Fruit fly (Drosophila melanogaster) whole organism, embryonic: ENCODE results near the gene CG32720.

ENCODE experiments used
- Ada2b ChIP-seq: fragments of 200-800 bp; sonication (Bioruptor generic); IDR thresholded peaks from 2 replicates; pipeline ENCODE4 v1.3.6; 2022; ENCODE audit warnings: missing biosample characterization, missing genetic modification characterization
- Adf1 ChIP-seq: fragments of 200-800 bp; sonication (Bioruptor generic); IDR thresholded peaks from 2 replicates; pipeline ENCODE4 v1.3.6; 2022; ENCODE audit warnings: missing biosample characterization, missing genetic modification characterization
- Bdp1 ChIP-seq: fragments of 200-800 bp; sonication (Bioruptor generic); optimal IDR thresholded peaks from 3 replicates; lab custom pipeline; 2016; ENCODE audit warnings: missing biosample characterization, missing genetic modification characterization
- CG10979 ChIP-seq: fragments of 200-800 bp; sonication (Bioruptor generic); optimal IDR thresholded peaks from 2 replicates; lab custom pipeline; 2018; ENCODE audit warnings: missing biosample characterization, mild to moderate bottlenecking, missing genetic modification characterization, moderate library complexity
- CG12659 ChIP-seq: fragments of 200-800 bp; sonication (Bioruptor generic); optimal IDR thresholded peaks from 3 replicates; lab custom pipeline; 2017; ENCODE audit warnings: mild to moderate bottlenecking, missing biosample characterization, missing genetic modification reagents, missing genetic modification characterization
- CG14014 ChIP-seq: fragments of 200-800 bp; sonication (Bioruptor generic); IDR thresholded peaks from 2 replicates; pipeline ENCODE4 v1.3.6; 2022; ENCODE audit warnings: missing biosample characterization, missing genetic modification characterization
- CG17385 ChIP-seq: fragments of 200-800 bp; sonication (Bioruptor generic); optimal IDR thresholded peaks from 3 replicates; lab custom pipeline; 2018; ENCODE audit warnings: missing biosample characterization, mild to moderate bottlenecking, missing genetic modification characterization
- CG17912 ChIP-seq: fragments of 200-800 bp; sonication (Bioruptor generic); optimal IDR thresholded peaks from 2 replicates; lab custom pipeline; 2018; ENCODE audit warnings: missing biosample characterization, mild to moderate bottlenecking, missing genetic modification characterization
- CG30403 ChIP-seq: fragments of 200-800 bp; sonication (Bioruptor generic); optimal IDR thresholded peaks from 3 replicates; lab custom pipeline; 2016; ENCODE audit warnings: missing biosample characterization, missing genetic modification characterization
- CG4360 ChIP-seq: fragments of 200-800 bp; sonication (Bioruptor generic); IDR thresholded peaks from 2 replicates; pipeline ENCODE4 v1.3.6; 2022; ENCODE audit warnings: missing biosample characterization, missing genetic modification characterization
- CG4707 ChIP-seq: fragments of 200-800 bp; sonication (Bioruptor generic); optimal IDR thresholded peaks from 2 replicates; lab custom pipeline; 2018; ENCODE audit warnings: missing biosample characterization, mild to moderate bottlenecking, missing genetic modification characterization, moderate library complexity
- CG4730 ChIP-seq: fragments of 200-800 bp; sonication (Bioruptor generic); IDR thresholded peaks from 2 replicates; pipeline ENCODE4 v1.3.6; 2022; ENCODE audit warnings: missing biosample characterization, missing genetic modification characterization
- CG5180 ChIP-seq: fragments of 200-800 bp; sonication (Bioruptor generic); optimal IDR thresholded peaks from 3 replicates; lab custom pipeline; 2017; ENCODE audit warnings: missing biosample characterization, missing genetic modification characterization, mild to moderate bottlenecking, moderate library complexity, missing genetic modification reagents
- CG6654 ChIP-seq: fragments of 200-800 bp; sonication (Bioruptor generic); optimal IDR thresholded peaks from 2 replicates; lab custom pipeline; 2017; ENCODE audit warnings: missing biosample characterization, mild to moderate bottlenecking, missing genetic modification characterization
- CG7786 ChIP-seq: fragments of 200-800 bp; sonication (Bioruptor generic); optimal IDR thresholded peaks from 2 replicates; lab custom pipeline; 2016; ENCODE audit warnings: missing biosample characterization, missing genetic modification characterization
- CG8388 ChIP-seq: fragments of 200-800 bp; sonication (Bioruptor generic); optimal IDR thresholded peaks from 2 replicates; lab custom pipeline; 2019; ENCODE audit warnings: missing biosample characterization, mild to moderate bottlenecking, missing genetic modification characterization, moderate library complexity
- CG9876 ChIP-seq: fragments of 200-800 bp; sonication (Bioruptor generic); optimal IDR thresholded peaks from 2 replicates; lab custom pipeline; 2016; ENCODE audit warnings: missing biosample characterization, missing genetic modification characterization
- Chrac-16 ChIP-seq: fragments of 200-800 bp; sonication (Bioruptor generic); optimal IDR thresholded peaks from 3 replicates; lab custom pipeline; 2016; ENCODE audit warnings: missing biosample characterization, missing genetic modification characterization
- CrebB ChIP-seq: fragments of 200-800 bp; sonication (Bioruptor generic); optimal IDR thresholded peaks from 3 replicates; lab custom pipeline; 2018; ENCODE audit warnings: missing biosample characterization, mild to moderate bottlenecking, missing genetic modification characterization
- Dad ChIP-seq: fragments of 200-800 bp; sonication (Bioruptor generic); optimal IDR thresholded peaks from 3 replicates; lab custom pipeline; 2016; ENCODE audit warnings: missing biosample characterization, missing genetic modification characterization
- Ets65A ChIP-seq: fragments of 200-800 bp; sonication (Bioruptor generic); peaks from one replicate; lab custom pipeline; 2016; ENCODE audit warnings: missing biosample characterization, missing genetic modification characterization
- Hand ChIP-seq: fragments of 200-800 bp; sonication (Bioruptor generic); optimal IDR thresholded peaks from 2 replicates; lab custom pipeline; 2017; ENCODE audit warnings: mild to moderate bottlenecking, missing biosample characterization, missing genetic modification reagents, missing genetic modification characterization
- Jarid2 ChIP-seq: fragments of 200-800 bp; sonication (Bioruptor generic); optimal IDR thresholded peaks from 3 replicates; lab custom pipeline; 2017; ENCODE audit warnings: mild to moderate bottlenecking, missing biosample characterization, missing genetic modification reagents, missing genetic modification characterization
- Kr ChIP-seq: fragments of 200-800 bp; sonication (Bioruptor generic); optimal IDR thresholded peaks from 2 replicates; lab custom pipeline; 2017; ENCODE audit warnings: missing biosample characterization, mild to moderate bottlenecking, missing genetic modification characterization
- MTF-1 ChIP-seq: fragments of 200-800 bp; sonication (Bioruptor generic); optimal IDR thresholded peaks from 2 replicates; lab custom pipeline; 2018; ENCODE audit warnings: missing biosample characterization, mild to moderate bottlenecking, missing genetic modification characterization, borderline replicate concordance
- Med ChIP-seq: fragments of 200-800 bp; sonication (Bioruptor generic); peaks from one replicate; lab custom pipeline; 2016; ENCODE audit warnings: missing biosample characterization, missing genetic modification characterization, mild to moderate bottlenecking, inconsistent platforms, moderate library complexity
- Ravus ChIP-seq: fragments of 200-800 bp; sonication (Bioruptor generic); IDR thresholded peaks from 2 replicates; pipeline ENCODE4 v1.3.6; 2022; ENCODE audit warnings: missing biosample characterization, missing genetic modification characterization
- Spps ChIP-seq: fragments of 200-800 bp; sonication (Bioruptor generic); optimal IDR thresholded peaks from 2 replicates; lab custom pipeline; 2018; ENCODE audit warnings: missing biosample characterization, mild to moderate bottlenecking, missing genetic modification characterization
- ab ChIP-seq: fragments of 200-800 bp; sonication (Bioruptor generic); optimal IDR thresholded peaks from 2 replicates; lab custom pipeline; 2016; ENCODE audit warnings: missing biosample characterization, missing genetic modification characterization
- abd-A ChIP-seq: fragments of 200-800 bp; sonication (Bioruptor generic); optimal IDR thresholded peaks from 3 replicates; lab custom pipeline; 2019; ENCODE audit warnings: missing biosample characterization, mild to moderate bottlenecking, missing genetic modification characterization, moderate library complexity
- ato ChIP-seq: fragments of 200-800 bp; sonication (Bioruptor generic); IDR thresholded peaks from 2 replicates; pipeline ENCODE4 v1.3.6; 2022; ENCODE audit warnings: missing biosample characterization, missing genetic modification characterization; ENCODE audit not compliant: partially characterized antibody
- bsh ChIP-seq, 2 experiments: fragments of 200-800 bp; sonication (Bioruptor generic); optimal IDR thresholded peaks; 2 replicates each; lab custom pipeline; 2017 to 2018; ENCODE audit warnings: mild to moderate bottlenecking in 2 of 2, missing biosample characterization in 2 of 2, missing genetic modification characterization in 2 of 2, moderate library complexity in 1 of 2
- btn ChIP-seq: fragments of 200-800 bp; sonication (Bioruptor generic); optimal IDR thresholded peaks from 2 replicates; lab custom pipeline; 2016; ENCODE audit warnings: missing biosample characterization, missing genetic modification characterization
- croc ChIP-seq: fragments of 200-800 bp; sonication (Bioruptor generic); conservative IDR thresholded peaks from 3 replicates; pipeline ENCODE4 v1.3.6; 2022; ENCODE audit warnings: missing biosample characterization, missing genetic modification characterization
- cwo ChIP-seq: fragments of 200-800 bp; sonication (Bioruptor generic); optimal IDR thresholded peaks from 3 replicates; lab custom pipeline; 2017; ENCODE audit warnings: missing biosample characterization, missing genetic modification characterization, mild to moderate bottlenecking, moderate library complexity, missing genetic modification reagents
- dpn ChIP-seq, 2 experiments: fragments of 200-800 bp; sonication (Bioruptor generic); optimal IDR thresholded peaks; 3 replicates each; lab custom pipeline; 2016; ENCODE audit warnings: missing biosample characterization in 2 of 2, missing genetic modification characterization in 2 of 2
- en ChIP-seq: fragments of 200-800 bp; sonication (Bioruptor generic); optimal IDR thresholded peaks from 2 replicates; lab custom pipeline; 2016; ENCODE audit warnings: missing biosample characterization, missing genetic modification characterization
- fd102C ChIP-seq: fragments of 200-800 bp; sonication (Bioruptor generic); optimal IDR thresholded peaks from 2 replicates; lab custom pipeline; 2018; ENCODE audit warnings: missing biosample characterization, mild to moderate bottlenecking, missing genetic modification characterization, moderate library complexity
- fd3F ChIP-seq: fragments of 200-800 bp; sonication (Bioruptor generic); optimal IDR thresholded peaks from 2 replicates; lab custom pipeline; 2018; ENCODE audit warnings: missing biosample characterization, mild to moderate bottlenecking, missing genetic modification characterization, moderate library complexity
- gro ChIP-seq: fragments of 200-800 bp; sonication (Bioruptor generic); optimal IDR thresholded peaks from 2 replicates; lab custom pipeline; 2016; ENCODE audit warnings: missing biosample characterization, missing genetic modification characterization
- gt ChIP-seq: fragments of 200-800 bp; sonication (Bioruptor generic); IDR thresholded peaks from 2 replicates; pipeline ENCODE4 v1.3.6; 2022; ENCODE audit warnings: missing biosample characterization, missing genetic modification characterization
- her ChIP-seq: fragments of 200-800 bp; sonication (Bioruptor generic); optimal IDR thresholded peaks from 2 replicates; lab custom pipeline; 2016; ENCODE audit warnings: missing biosample characterization, missing genetic modification characterization
- hth ChIP-seq: fragments of >200 bp; optimal IDR thresholded peaks from 2 replicates; lab custom pipeline; 2017; ENCODE audit warnings: inconsistent platforms
- ken ChIP-seq: fragments of 200-800 bp; sonication (Bioruptor generic); IDR thresholded peaks from 3 replicates; pipeline ENCODE4 v1.3.6; 2022; ENCODE audit warnings: missing biosample characterization, missing genetic modification characterization
- org-1 ChIP-seq: fragments of 200-800 bp; sonication (Bioruptor generic); optimal IDR thresholded peaks from 2 replicates; lab custom pipeline; 2017; ENCODE audit warnings: missing biosample characterization, missing genetic modification characterization
- pita ChIP-seq: fragments of 200-800 bp; sonication (Bioruptor generic); optimal IDR thresholded peaks from 2 replicates; lab custom pipeline; 2017; ENCODE audit warnings: missing biosample characterization, mild to moderate bottlenecking, missing genetic modification characterization
- pzg ChIP-seq: fragments of 200-800 bp; sonication (Bioruptor generic); optimal IDR thresholded peaks from 3 replicates; lab custom pipeline; 2018; ENCODE audit warnings: missing biosample characterization, mild to moderate bottlenecking, missing genetic modification characterization, moderate library complexity
- rib ChIP-seq: fragments of 200-800 bp; sonication (Bioruptor generic); IDR thresholded peaks from 2 replicates; pipeline ENCODE4 v1.3.6; 2022; ENCODE audit warnings: missing biosample characterization, missing genetic modification characterization
- ro ChIP-seq: fragments of 200-800 bp; sonication (Bioruptor generic); IDR thresholded peaks from 2 replicates; pipeline ENCODE4 v1.3.6; 2022; ENCODE audit warnings: missing biosample characterization, missing genetic modification characterization
- sens-2 ChIP-seq: fragments of 200-800 bp; sonication (Bioruptor generic); IDR thresholded peaks from 2 replicates; pipeline ENCODE4 v1.3.6; 2022; ENCODE audit warnings: missing biosample characterization, missing genetic modification characterization
- slp2 ChIP-seq: fragments of 200-800 bp; sonication (Bioruptor generic); optimal IDR thresholded peaks from 2 replicates; lab custom pipeline; 2016; ENCODE audit warnings: missing biosample characterization, missing genetic modification characterization
- sr ChIP-seq: fragments of 200-800 bp; sonication (Bioruptor generic); IDR thresholded peaks from 3 replicates; pipeline ENCODE4 v1.3.6; 2022; ENCODE audit warnings: missing biosample characterization, missing genetic modification characterization
- wor ChIP-seq: fragments of 200-800 bp; sonication (Bioruptor generic); IDR thresholded peaks from 2 replicates; pipeline ENCODE4 v1.3.6; 2022; ENCODE audit warnings: missing biosample characterization, missing genetic modification characterization

Gene CG32720

dm6 chrX:7488254-7488653, 48.5 kb downstream of the CG32720 start (continued):
- TF ChIP-seq dpn (GFP tag; optimal IDR thresholded peaks at IDR 0.05; lab: Kevin White, UChicago) (peak; percentile 11 to 13), Ada2b (GFP tag; lab: Robert Waterston, UW) (no peak), CG4730 (GFP tag; lab: Robert Waterston, UW) (no peak), ab (GFP tag; lab: Kevin White, UChicago) (no peak), CG6654 (no peak), pzg (GFP tag; lab: Kevin White, UChicago) (no peak), Hand (peak; percentile 8), Jarid2 (no peak), Med (GFP tag; lab: Kevin White, UChicago) (peak; percentile 74), ro (GFP tag; lab: Robert Waterston, UW) (no peak), her (GFP tag; lab: Kevin White, UChicago) (no peak), Spps (tag; lab: Kevin White, UChicago) (no peak), CG10979 (tag; lab: Kevin White, UChicago) (peak; percentile 27), CG9876 (GFP tag; lab: Kevin White, UChicago) (no peak), Adf1 (no peak), fd3F (GFP tag; lab: Kevin White, UChicago) (no peak), sr (GFP tag; lab: Robert Waterston, UW) (no peak), en (GFP tag; lab: Kevin White, UChicago) (no peak), CG4707 (no peak), org-1 (GFP tag; lab: Kevin White, UChicago) (peak; percentile 29), gro (GFP tag; lab: Kevin White, UChicago) (no peak), gt (GFP tag; lab: Robert Waterston, UW) (no peak), wor (no peak), sens-2 (GFP tag; lab: Robert Waterston, UW) (no peak), CrebB (tag; lab: Kevin White, UChicago) (no peak), Ets65A (peak; percentile 82), abd-A (tag; lab: Kevin White, UChicago) (peak; percentile 53), MTF-1 (GFP tag; lab: Kevin White, UChicago) (no peak), CG5180 (no peak), cwo (GFP tag; lab: Kevin White, UChicago) (no peak), Bdp1 (GFP tag; lab: Kevin White, UChicago) (no peak), CG14014 (GFP tag; lab: Robert Waterston, UW) (no peak), ken (GFP tag; lab: Robert Waterston, UW) (no peak), CG4360 (no peak), pita (GFP tag; lab: Kevin White, UChicago) (no peak), hth (lab: Kevin White, UChicago) (no peak), slp2 (GFP tag; lab: Kevin White, UChicago) (no peak), croc (GFP tag; lab: Robert Waterston, UW) (no peak), btn (GFP tag; lab: Kevin White, UChicago) (no peak), CG17912 (GFP tag; lab: Kevin White, UChicago) (no peak), rib (GFP tag; lab: Robert Waterston, UW) (no peak), CG30403 (peak; percentile 28), Dad (GFP tag; lab: Kevin White, UChicago) (no peak), CG8388 (GFP tag; lab: Kevin White, UChicago) (no peak), ato (no peak), bsh (GFP tag; optimal IDR thresholded peaks at IDR 0.05; lab: Kevin White, UChicago) (peak in 1 of 2 experiments; percentile 49), CG12659 (GFP tag; lab: Kevin White, UChicago) (no peak), Kr (no peak), CG7786 (GFP tag; lab: Kevin White, UChicago) (peak; percentile 18), Chrac-16 (GFP tag; lab: Kevin White, UChicago) (no peak), Ravus (GFP tag; lab: Robert Waterston, UW) (no peak), CG17385 (GFP tag; lab: Kevin White, UChicago) (no peak), fd102C (no peak)
